Worm (Caenorhabditis elegans): Measurements from ENCODE around the gene T13A10.2.

ce11 chrIV:6279392-6279791 lies 26.3 kb downstream of the T13A10.2 start, which contains the start of gene sams-5:
- TF ChIP-seq dpl-1 (GFP tag; optimal IDR thresholded peaks at IDR 0.05) (no peak), xbp-1 (tag; optimal IDR thresholded peaks at IDR 0.05) (no peak), aly-2 (tag; optimal IDR thresholded peaks at IDR 0.05) (no peak), skn-1 (tag; optimal IDR thresholded peaks at IDR 0.05) (no peak), lin-15B (tag; optimal IDR thresholded peaks at IDR 0.05) (no peak), blmp-1 (tag; optimal IDR thresholded peaks at IDR 0.05) (no peak), pqm-1 (tag; optimal IDR thresholded peaks at IDR 0.05) (no peak), lsy-2 (tag; optimal IDR thresholded peaks at IDR 0.05) (no peak), ama-1 (optimal IDR thresholded peaks at IDR 0.05) (no peak), efl-1 (optimal IDR thresholded peaks at IDR 0.05) (no peak), efl-1 (GFP tag; optimal IDR thresholded peaks at IDR 0.05 in 1 of 2) (no peak), nhr-77 (tag; optimal IDR thresholded peaks at IDR 0.05) (no peak)
